Worm (Caenorhabditis elegans) whole organism, mixed stage, embryonic: ENCODE data around the gene glb-32.

ENCODE experiments used
- lin-32 ChIP-seq: fragments of 200-800 bp; sonication (Bioruptor generic); optimal IDR thresholded peaks from 2 replicates; lab custom pipeline; 2018; ENCODE audit warnings: mild to moderate bottlenecking, missing genetic modification characterization, missing compliant biosample characterization
- nhr-237 ChIP-seq: fragments of 150-350 bp; optimal IDR thresholded peaks from 2 replicates; lab custom pipeline; 2014; ENCODE audit warnings: missing biosample characterization, missing genetic modification characterization

ce11 chrV:5088311-5088710 lies 1.0 kb downstream of the glb-32 start:
- TF ChIP-seq lin-32 = no peak
- TF ChIP-seq nhr-237 (tag; lab: Kevin White, UChicago) = no peak
